Fruit fly (Drosophila melanogaster): Measurements from ENCODE around the gene RhoL.

Gene RhoL

dm6 chr3R:9515860-9516344 is 13.5 kb upstream of the RhoL start, which contains the start of the genes mRpL47, CG8176 and Kdm3 (continued):
- no peak for TF ChIP-seq zfh1 (GFP tag; IDR thresholded peaks at IDR 0.05)
- no peak for TF ChIP-seq toy (GFP tag; IDR thresholded peaks at IDR 0.05)
- no peak for TF ChIP-seq CG43689 (GFP tag; IDR thresholded peaks at IDR 0.05)
- no peak for TF ChIP-seq CG16813 (GFP tag; IDR thresholded peaks at IDR 0.05; ENCODE audit: partially characterized antibody)
- TF ChIP-seq CG10979 (tag; optimal IDR thresholded peaks at IDR 0.05): peak; percentile 50
- TF ChIP-seq CG2116 (GFP tag; optimal IDR thresholded peaks at IDR 0.05): peak; percentile 93
- peak; percentile 37 for TF ChIP-seq ewg (GFP tag; optimal IDR thresholded peaks at IDR 0.05)
- TF ChIP-seq caup (GFP tag; optimal IDR thresholded peaks at IDR 0.05; ENCODE audit: severe bottlenecking): peak; percentile 70
- no peak for TF ChIP-seq unc-4 (GFP tag; IDR thresholded peaks at IDR 0.05; ENCODE audit: partially characterized antibody)
- no peak for TF ChIP-seq CG3995 (GFP tag; optimal IDR thresholded peaks at IDR 0.05)
- peak; percentile 44 for TF ChIP-seq Atf3 (GFP tag; optimal IDR thresholded peaks at IDR 0.05)
- TF ChIP-seq psq (GFP tag; optimal IDR thresholded peaks at IDR 0.05): peak; percentile 28
- TF ChIP-seq CG16815 (GFP tag; optimal IDR thresholded peaks at IDR 0.05): no peak
- TF ChIP-seq CG1647 (GFP tag; optimal IDR thresholded peaks at IDR 0.05): peak; percentile 86
- no peak for TF ChIP-seq CG10366 (GFP tag; IDR thresholded peaks at IDR 0.05)
- peak; percentile 42 for TF ChIP-seq CG3281 (GFP tag; optimal IDR thresholded peaks at IDR 0.05)
- peak in 1 of 3 experiments; percentile 19 for TF ChIP-seq lola (GFP tag; optimal IDR thresholded peaks at IDR 0.05)
- TF ChIP-seq HmgZ (tag; optimal IDR thresholded peaks at IDR 0.05): peak; percentile 95
- TF ChIP-seq insv (GFP tag; optimal IDR thresholded peaks at IDR 0.05): peak in 1 of 2 experiments; percentile 52
- peak; percentile 38 for TF ChIP-seq CG1602 (GFP tag; optimal IDR thresholded peaks at IDR 0.05)
- no peak for TF ChIP-seq D (optimal IDR thresholded peaks at IDR 0.05)
- TF ChIP-seq D (GFP tag; optimal IDR thresholded peaks at IDR 0.05): no peak
- TF ChIP-seq Ets65A (GFP tag): peak; percentile 96
- no peak for TF ChIP-seq Hmx (GFP tag; optimal IDR thresholded peaks at IDR 0.05)
- TF ChIP-seq CG18619 (GFP tag; optimal IDR thresholded peaks at IDR 0.05): peak; percentile 2
- peak; percentile 29 for TF ChIP-seq ab (GFP tag; optimal IDR thresholded peaks at IDR 0.05)
- TF ChIP-seq CG10321 (GFP tag; IDR thresholded peaks at IDR 0.05): no peak
- no peak for TF ChIP-seq CG10565 (GFP tag; optimal IDR thresholded peaks at IDR 0.05)
- peak; percentile 45 for TF ChIP-seq CG4820 (GFP tag; optimal IDR thresholded peaks at IDR 0.05)
- peak; percentile 100 for TF ChIP-seq BEAF-32 (GFP tag; optimal IDR thresholded peaks at IDR 0.05)
- TF ChIP-seq CG18476 (GFP tag; optimal IDR thresholded peaks at IDR 0.05): no peak
- peak; percentile 13 for TF ChIP-seq CG17385 (GFP tag; optimal IDR thresholded peaks at IDR 0.05)
- peak; percentile 76 for TF ChIP-seq pnt (GFP tag; optimal IDR thresholded peaks at IDR 0.05)
- peak; percentile 86 for TF ChIP-seq Lhr (GFP tag; optimal IDR thresholded peaks at IDR 0.05)
- peak; percentile 91 for TF ChIP-seq CHES-1-like (GFP tag; optimal IDR thresholded peaks at IDR 0.05)
- TF ChIP-seq CG2712 (tag; optimal IDR thresholded peaks at IDR 0.05): peak; percentile 68
- no peak for TF ChIP-seq knrl (GFP tag; IDR thresholded peaks at IDR 0.05; ENCODE audit: partially characterized antibody)
- TF ChIP-seq CG3163 (GFP tag; optimal IDR thresholded peaks at IDR 0.05): peak; percentile 61
- TF ChIP-seq onecut (GFP tag; IDR thresholded peaks at IDR 0.05): peak; percentile 91
- TF ChIP-seq az2 (GFP tag; optimal IDR thresholded peaks at IDR 0.05): peak; percentile 31
- TF ChIP-seq bab2 (GFP tag; optimal IDR thresholded peaks at IDR 0.05): peak; percentile 60
- TF ChIP-seq trh (GFP tag; optimal IDR thresholded peaks at IDR 0.05): no peak
- TF ChIP-seq Sry-β (GFP tag; optimal IDR thresholded peaks at IDR 0.05): no peak
- peak; percentile 89 for TF ChIP-seq CG2120 (GFP tag; optimal IDR thresholded peaks at IDR 0.05)
- no peak for TF ChIP-seq C15 (GFP tag; IDR thresholded peaks at IDR 0.05)
- no peak for TF ChIP-seq Aef1 (GFP tag; IDR thresholded peaks at IDR 0.05)
- peak; percentile 20 for TF ChIP-seq en (GFP tag; optimal IDR thresholded peaks at IDR 0.05)
- peak; percentile 91 for TF ChIP-seq zfh2 (GFP tag; optimal IDR thresholded peaks at IDR 0.05)
- no peak for TF ChIP-seq Lpt (GFP tag; optimal IDR thresholded peaks at IDR 0.05)
- no peak for TF ChIP-seq nerfin-2 (GFP tag; IDR thresholded peaks at IDR 0.05; ENCODE audit: partially characterized antibody)
- no peak for TF ChIP-seq CG12299 (tag; optimal IDR thresholded peaks at IDR 0.05)
